Worm (Caenorhabditis elegans): ENCODE measurements around the gene M106.3.
"Not testable (repeated sequence)": the region's sequence is repeated elsewhere in the genome, so short reads cannot be mapped to it uniquely, and the experiment has no call there.

The M106.3 gene

DNA sequence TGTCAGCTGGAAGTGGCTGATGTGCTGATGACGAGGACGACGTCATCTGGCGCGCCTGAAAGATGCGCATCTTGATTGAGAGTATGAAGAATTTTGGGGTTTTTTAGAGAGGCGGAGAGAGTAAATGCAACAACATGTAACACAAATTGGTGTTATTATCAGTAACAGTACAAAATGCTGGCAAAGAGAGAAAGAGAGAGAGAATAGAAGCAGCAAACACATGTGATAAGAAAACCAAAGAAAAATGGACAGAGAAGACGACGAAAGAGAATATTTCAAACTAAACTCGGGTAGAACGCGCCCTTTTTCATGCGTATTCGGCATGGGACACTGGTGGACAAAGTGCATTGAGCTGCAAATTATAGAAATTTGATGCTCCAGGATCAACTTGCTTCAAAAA lies at the start of gene M106.3:
TSS of gene M106.3 (minus strand) at position 70 of the 400 bp plus-strand sequence.
- TF ChIP-seq sdc-2 (tag; optimal IDR thresholded peaks at IDR 0.05) (no peak), elt-2 (tag; optimal IDR thresholded peaks at IDR 0.05) (peak; percentile 15)

DNA sequence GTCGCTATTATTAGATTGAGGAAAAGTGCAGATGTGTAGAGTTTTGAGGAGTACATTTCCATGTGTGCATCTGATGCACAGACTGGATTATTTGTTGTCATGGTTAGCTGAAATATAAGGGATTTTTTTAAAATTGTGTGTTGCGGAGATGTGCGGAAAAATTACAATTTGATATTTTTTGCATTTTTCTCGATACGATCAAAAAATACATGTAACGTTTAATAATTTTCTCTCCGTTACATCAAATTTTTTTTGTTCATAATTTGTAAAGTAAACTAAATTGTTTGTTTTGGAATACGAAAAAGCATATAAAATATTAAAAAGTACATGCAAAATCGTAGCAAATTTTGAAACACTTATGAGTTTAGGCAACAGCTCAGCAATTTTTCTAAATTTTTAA lies 49.5 kb upstream of the M106.3 start, which contains the start of gene sra-11:
TSS of gene sra-11 (minus strand) at position 101 of the 400 bp plus-strand sequence.
- TF ChIP-seq zip-5 (tag; optimal IDR thresholded peaks at IDR 0.05) (no peak), hlh-15 (tag; optimal IDR thresholded peaks at IDR 0.05) (no peak), pag-3 (tag; optimal IDR thresholded peaks at IDR 0.05; ENCODE audit: borderline replicate concordance) (no peak), pros-1 (tag; optimal IDR thresholded peaks at IDR 0.05) (no peak), unc-3 (GFP tag; conservative IDR thresholded peaks at IDR 0.05) (no peak), unc-3 (tag; optimal IDR thresholded peaks at IDR 0.05) (no peak)

DNA sequence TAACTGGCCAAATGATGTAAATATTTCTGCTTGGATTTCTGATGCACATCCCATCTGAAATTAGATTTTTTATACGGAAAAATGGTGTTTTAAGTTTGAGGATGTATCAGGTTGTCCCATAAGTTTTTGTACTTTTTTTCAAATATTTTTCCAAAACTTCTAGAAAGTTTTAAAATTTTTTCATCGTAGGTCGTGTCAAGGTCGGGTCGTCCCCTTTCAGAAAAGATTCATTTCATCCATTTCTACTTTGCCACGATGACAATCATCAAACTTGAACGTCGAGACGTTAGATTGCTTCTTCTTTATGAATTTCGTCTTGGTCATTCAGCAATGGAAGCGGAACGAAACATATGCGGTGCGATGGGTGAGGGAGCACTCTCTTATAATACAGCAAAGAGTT lies 43.7 kb upstream of the M106.3 start, which contains the start of gene sra-12:
TSS of gene sra-12 (minus strand) at position 101 of the 400 bp plus-strand sequence.
- TF ChIP-seq ttx-3, ceh-30, sox-4 (tag; optimal IDR thresholded peaks at IDR 0.05): not testable (repeated sequence)

DNA sequence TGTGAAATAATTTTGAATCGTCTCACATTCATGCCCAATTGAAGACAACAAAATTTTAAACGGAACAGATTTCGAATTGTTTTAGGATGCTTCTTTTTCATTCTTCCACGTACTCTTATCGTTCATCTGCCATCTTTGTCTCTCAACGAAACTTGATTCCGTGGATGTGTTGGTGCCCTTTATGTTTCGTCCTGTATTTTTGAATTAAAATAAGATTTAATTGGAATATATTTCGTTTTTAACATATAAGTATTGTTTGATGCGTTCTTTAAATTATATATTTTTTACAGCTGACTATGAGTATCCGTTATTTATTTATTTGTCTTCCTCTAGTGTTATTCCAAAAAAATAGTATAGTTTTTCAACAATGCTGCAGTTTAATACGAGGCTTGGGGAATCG lies 41.4 kb upstream of the M106.3 start, which contains the start of gene gly-1:
TSS of gene gly-1 (minus strand) at position 101 of the 400 bp plus-strand sequence.
- no peak for TF ChIP-seq pag-3 (tag; optimal IDR thresholded peaks at IDR 0.05; ENCODE audit: borderline replicate concordance)

DNA sequence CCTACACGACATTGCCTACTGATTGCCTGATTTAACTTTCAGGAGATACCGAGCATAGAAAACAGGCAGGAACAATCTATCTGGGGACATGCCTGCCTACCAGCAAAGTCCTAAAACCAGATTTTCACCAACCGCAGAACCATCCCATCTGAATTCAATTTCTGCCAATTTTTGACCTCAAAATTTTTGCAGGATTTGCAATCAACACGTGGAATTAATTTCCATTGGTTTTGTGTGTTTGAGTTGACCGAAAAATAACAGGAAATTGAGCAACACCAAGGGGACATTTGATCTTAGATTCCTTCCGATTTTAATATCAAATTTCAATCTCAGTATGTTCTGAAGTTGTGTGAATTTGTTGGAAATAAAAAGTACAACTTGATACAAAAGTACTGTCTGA lies 38.3 kb upstream of the M106.3 start:
- TF ChIP-seq sox-2 (GFP tag; IDR thresholded peaks at IDR 0.05): no peak
- TF ChIP-seq T23F11.4 (GFP tag; optimal IDR thresholded peaks at IDR 0.05): no peak
- TF ChIP-seq ceh-34 (tag; optimal IDR thresholded peaks at IDR 0.05): no peak
- TF ChIP-seq pat-9 (tag; optimal IDR thresholded peaks at IDR 0.05): no peak
- no peak for TF ChIP-seq hlh-6 (tag; optimal IDR thresholded peaks at IDR 0.05)
- no peak for TF ChIP-seq tbx-2 (tag; optimal IDR thresholded peaks at IDR 0.05)
- no peak for TF ChIP-seq pha-2 (tag; optimal IDR thresholded peaks at IDR 0.05)
- TF ChIP-seq eyg-1 (tag; optimal IDR thresholded peaks at IDR 0.05): no peak
- no peak for TF ChIP-seq elt-2 (tag; optimal IDR thresholded peaks at IDR 0.05)
- no peak for TF ChIP-seq che-1 (tag; optimal IDR thresholded peaks at IDR 0.05)
- no peak for TF ChIP-seq Y22D7AL.16 (tag; optimal IDR thresholded peaks at IDR 0.05)
- no peak for TF ChIP-seq ceh-6 (GFP tag; optimal IDR thresholded peaks at IDR 0.05)
- no peak for TF ChIP-seq pqm-1 (tag; optimal IDR thresholded peaks at IDR 0.05)
- no peak for TF ChIP-seq ref-2 (tag; optimal IDR thresholded peaks at IDR 0.05)
- TF ChIP-seq elt-4 (tag; optimal IDR thresholded peaks at IDR 0.05): no peak
- TF ChIP-seq ets-4 (tag; optimal IDR thresholded peaks at IDR 0.05): no peak
- no peak for TF ChIP-seq ceh-30 (tag; optimal IDR thresholded peaks at IDR 0.05)
- TF ChIP-seq K09A11.1 (tag; optimal IDR thresholded peaks at IDR 0.05; ENCODE audit: insufficient read depth): no peak
- TF ChIP-seq madf-2 (tag; optimal IDR thresholded peaks at IDR 0.05): no peak
- TF ChIP-seq dve-1 (tag; optimal IDR thresholded peaks at IDR 0.05): no peak

DNA sequence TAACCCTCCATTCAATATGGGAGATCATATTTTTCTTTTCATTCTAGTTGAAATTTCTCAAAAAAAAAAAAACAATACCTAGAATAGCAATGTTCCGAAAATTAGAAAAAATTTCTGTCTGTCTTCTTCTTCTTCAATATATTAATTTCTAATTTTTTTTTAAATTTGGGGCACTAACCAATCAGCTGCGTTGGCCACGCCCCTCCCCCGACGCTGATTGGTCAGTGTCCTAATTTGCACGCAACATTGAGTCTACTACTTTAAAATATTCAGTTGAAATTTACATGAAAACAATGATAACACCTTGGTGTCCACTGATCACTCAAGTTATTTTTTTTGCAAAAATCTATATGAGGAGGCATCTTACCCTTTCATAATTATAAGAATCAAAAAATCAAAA lies 35.2 kb upstream of the M106.3 start:
- no peak for TF ChIP-seq hlh-15 (tag; optimal IDR thresholded peaks at IDR 0.05)
- no peak for TF ChIP-seq elt-4 (tag; optimal IDR thresholded peaks at IDR 0.05)
- peak; percentile 85 for TF ChIP-seq nfya-1 (tag; optimal IDR thresholded peaks at IDR 0.05)

DNA sequence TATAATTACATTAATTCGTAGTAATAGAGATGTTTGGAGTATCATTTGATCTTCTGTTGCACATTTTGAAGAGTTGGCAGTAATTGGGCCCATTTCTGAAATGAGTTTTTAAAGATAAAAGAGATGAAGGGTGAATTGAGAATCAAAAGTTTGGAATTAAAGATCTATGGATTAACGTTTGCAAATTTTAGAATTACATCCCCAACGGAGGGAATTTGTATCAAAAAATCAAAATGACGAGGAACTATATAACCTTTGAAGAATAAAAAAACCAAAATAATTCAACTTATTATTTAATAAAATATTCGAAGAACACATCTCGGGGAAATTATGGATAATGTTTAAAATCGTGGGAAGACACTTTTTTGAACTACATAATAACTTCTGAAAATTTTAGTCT lies 34.3 kb upstream of the M106.3 start, which contains the start of gene sra-10:
TSS of gene sra-10 (minus strand) at position 101 of the 400 bp plus-strand sequence.
- TF ChIP-seq ref-2 (tag; optimal IDR thresholded peaks at IDR 0.05): no peak
- no peak for TF ChIP-seq nhr-11 (tag; optimal IDR thresholded peaks at IDR 0.05)
- no peak for TF ChIP-seq lin-11 (tag; optimal IDR thresholded peaks at IDR 0.05)
- TF ChIP-seq ceh-9 (tag; optimal IDR thresholded peaks at IDR 0.05): no peak
- TF ChIP-seq elt-2 (tag; optimal IDR thresholded peaks at IDR 0.05): no peak
- no peak for TF ChIP-seq pax-1 (tag; optimal IDR thresholded peaks at IDR 0.05)
- no peak for TF ChIP-seq F13H6.1 (tag; optimal IDR thresholded peaks at IDR 0.05)
- no peak for TF ChIP-seq hlh-6 (tag; optimal IDR thresholded peaks at IDR 0.05)
- no peak for TF ChIP-seq ceh-48 (tag; optimal IDR thresholded peaks at IDR 0.05)
- no peak for TF ChIP-seq hlh-8 (tag; optimal IDR thresholded peaks at IDR 0.05)
- no peak for TF ChIP-seq lim-6 (tag; optimal IDR thresholded peaks at IDR 0.05)
- no peak for TF ChIP-seq nfya-1 (tag; optimal IDR thresholded peaks at IDR 0.05)
- TF ChIP-seq fkh-10 (GFP tag; optimal IDR thresholded peaks at IDR 0.05): no peak
- no peak for TF ChIP-seq nhr-232 (tag; optimal IDR thresholded peaks at IDR 0.05)

Measured in whole organism, late embryonic.